Fruit fly (Drosophila melanogaster) whole organism, embryonic: ENCODE results near the gene Fer2LCH.

ENCODE experiments used
- Aef1 ChIP-seq: fragments of 200-800 bp; sonication (Bioruptor generic); IDR thresholded peaks from 3 replicates; pipeline ENCODE4 v1.3.6; 2022; ENCODE audit warnings: missing biosample characterization, missing genetic modification characterization
- Awh ChIP-seq: fragments of 200-800 bp; sonication (Bioruptor generic); IDR thresholded peaks from 2 replicates; pipeline ENCODE4, ENCODE4 v1.3.6; 2022; ENCODE audit warnings: missing biosample characterization, missing genetic modification characterization
- CG10209 ChIP-seq: fragments of 200-800 bp; sonication (Bioruptor generic); optimal IDR thresholded peaks from 3 replicates; lab custom pipeline; 2017; ENCODE audit warnings: missing biosample characterization, mild to moderate bottlenecking, missing genetic modification characterization, missing genetic modification reagents
- CG11504 ChIP-seq: fragments of 200-800 bp; sonication (Bioruptor generic); optimal IDR thresholded peaks from 3 replicates; lab custom pipeline; 2019; ENCODE audit warnings: missing biosample characterization, mild to moderate bottlenecking, missing genetic modification characterization, moderate library complexity
- CG11695 ChIP-seq: fragments of 200-800 bp; sonication (Bioruptor generic); IDR thresholded peaks from 3 replicates; pipeline ENCODE4 v1.3.6; 2022; ENCODE audit warnings: missing biosample characterization, missing genetic modification characterization
- CG13296 ChIP-seq: fragments of 200-800 bp; sonication (Bioruptor generic); optimal IDR thresholded peaks from 3 replicates; lab custom pipeline; 2018; ENCODE audit warnings: missing biosample characterization, mild to moderate bottlenecking, missing genetic modification characterization
- CG13424 ChIP-seq: fragments of 200-800 bp; sonication (Bioruptor generic); optimal IDR thresholded peaks from 2 replicates; lab custom pipeline; 2019; ENCODE audit warnings: missing biosample characterization, mild to moderate bottlenecking, missing genetic modification characterization, moderate library complexity
- CG15269 ChIP-seq: fragments of 200-800 bp; sonication (Bioruptor generic); optimal IDR thresholded peaks from 2 replicates; lab custom pipeline; 2018; ENCODE audit warnings: missing biosample characterization, mild to moderate bottlenecking, missing genetic modification characterization, moderate library complexity
- CG18262 ChIP-seq: fragments of 200-800 bp; optimal IDR thresholded peaks from 3 replicates; lab custom pipeline; 2019; ENCODE audit warnings: missing biosample characterization, mild to moderate bottlenecking, missing genetic modification characterization, moderate library complexity
- CG18599 ChIP-seq: fragments of 200-800 bp; sonication (Bioruptor generic); optimal IDR thresholded peaks from 3 replicates; lab custom pipeline; 2017; ENCODE audit warnings: missing biosample characterization, missing genetic modification characterization, mild to moderate bottlenecking, moderate library complexity, missing genetic modification reagents
- CG2199 ChIP-seq: fragments of 200-800 bp; sonication (Bioruptor generic); IDR thresholded peaks from 3 replicates; pipeline ENCODE4 v1.3.6; 2022; ENCODE audit warnings: missing biosample characterization, missing genetic modification characterization
- CG30403 ChIP-seq: fragments of 200-800 bp; sonication (Bioruptor generic); optimal IDR thresholded peaks from 3 replicates; lab custom pipeline; 2016; ENCODE audit warnings: missing biosample characterization, missing genetic modification characterization
- CG3065 ChIP-seq: fragments of 200-800 bp; sonication (Bioruptor generic); optimal IDR thresholded peaks from 2 replicates; lab custom pipeline; 2016; ENCODE audit warnings: missing biosample characterization, missing genetic modification characterization
- CG4360 ChIP-seq: fragments of 200-800 bp; sonication (Bioruptor generic); IDR thresholded peaks from 2 replicates; pipeline ENCODE4 v1.3.6; 2022; ENCODE audit warnings: missing biosample characterization, missing genetic modification characterization
- CG4424 ChIP-seq: fragments of 200-800 bp; sonication (Bioruptor generic); optimal IDR thresholded peaks from 3 replicates; lab custom pipeline; 2016; ENCODE audit warnings: missing biosample characterization, missing genetic modification characterization
- CG5180 ChIP-seq: fragments of 200-800 bp; sonication (Bioruptor generic); optimal IDR thresholded peaks from 3 replicates; lab custom pipeline; 2017; ENCODE audit warnings: missing biosample characterization, missing genetic modification characterization, mild to moderate bottlenecking, moderate library complexity, missing genetic modification reagents
- CG6272 ChIP-seq: fragments of 200-800 bp; sonication (Bioruptor generic); IDR thresholded peaks from 2 replicates; pipeline ENCODE4 v1.3.6; 2022; ENCODE audit warnings: missing biosample characterization, missing genetic modification characterization
- CG8944 ChIP-seq: fragments of 200-800 bp; sonication (Bioruptor generic); optimal IDR thresholded peaks from 3 replicates; lab custom pipeline; 2016; ENCODE audit warnings: missing biosample characterization, missing genetic modification characterization
- CoRest ChIP-seq: fragments of 200-800 bp; sonication (Bioruptor generic); optimal IDR thresholded peaks from 3 replicates; lab custom pipeline; 2018; ENCODE audit warnings: missing biosample characterization, mild to moderate bottlenecking, missing genetic modification characterization, moderate library complexity
- Doc3 ChIP-seq: fragments of 200-800 bp; sonication (Bioruptor generic); IDR thresholded peaks from 3 replicates; pipeline ENCODE4 v1.3.6; 2022; ENCODE audit warnings: missing biosample characterization, missing genetic modification characterization; ENCODE audit not compliant: partially characterized antibody
- Hr78 ChIP-seq, 2 experiments: fragments of 200-800 bp in 1 of 2; fragments of >200 bp in 1 of 2; sonication (Bioruptor generic) in 1 of 2; optimal IDR thresholded peaks; 2 replicates each; lab custom pipeline; 2017 to 2019; ENCODE audit warnings: missing biosample characterization in 2 of 2, missing genetic modification characterization in 2 of 2, mild to moderate bottlenecking in 1 of 2, moderate library complexity in 1 of 2
- Nf-YC ChIP-seq: fragments of 200-800 bp; optimal IDR thresholded peaks from 3 replicates; lab custom pipeline; 2019; ENCODE audit warnings: missing biosample characterization, mild to moderate bottlenecking, missing genetic modification characterization, moderate library complexity
- Oli ChIP-seq: fragments of 200-800 bp; sonication (Bioruptor generic); optimal IDR thresholded peaks from 2 replicates; lab custom pipeline; 2018; ENCODE audit warnings: missing biosample characterization, mild to moderate bottlenecking, missing genetic modification characterization, moderate library complexity
- Rfx ChIP-seq: fragments of 200-800 bp; sonication (Bioruptor generic); IDR thresholded peaks from 2 replicates; pipeline ENCODE4 v1.3.6; 2022; ENCODE audit warnings: missing biosample characterization, missing genetic modification characterization
- Sox100B ChIP-seq: fragments of 200-800 bp; sonication (Bioruptor generic); optimal IDR thresholded peaks from 3 replicates; lab custom pipeline; 2018; ENCODE audit warnings: missing biosample characterization, mild to moderate bottlenecking, missing genetic modification characterization
- Stat92E ChIP-seq, 3 experiments: fragments of >200 bp in 2 of 3; fragments of 200-800 bp in 1 of 3; sonication (Bioruptor generic) in 1 of 3; optimal IDR thresholded peaks; 2 replicates each; lab custom pipeline; 2017 to 2019; ENCODE audit warnings: missing biosample characterization in 3 of 3, missing genetic modification characterization in 3 of 3, mild to moderate bottlenecking in 1 of 3, moderate library complexity in 1 of 3
- Trl ChIP-seq, 3 experiments: fragments of >200 bp in 2 of 3; fragments of 200-800 bp in 1 of 3; sonication (Bioruptor generic) in 1 of 3; optimal IDR thresholded peaks; 2 replicates in 1 of 3; 3 replicates in 2 of 3; lab custom pipeline; 2016 to 2017; ENCODE audit warnings: missing biosample characterization in 1 of 3, missing genetic modification characterization in 1 of 3
- Vsx1 ChIP-seq: fragments of 200-800 bp; sonication (Bioruptor generic); optimal IDR thresholded peaks from 2 replicates; lab custom pipeline; 2017; ENCODE audit warnings: missing biosample characterization, mild to moderate bottlenecking, missing genetic modification characterization, missing genetic modification reagents
- chinmo ChIP-seq: fragments of 200-800 bp; sonication (Bioruptor generic); IDR thresholded peaks from 4 replicates; pipeline ENCODE4 v1.3.6; 2022; ENCODE audit warnings: missing biosample characterization, missing genetic modification characterization; ENCODE audit not compliant: partially characterized antibody
- chn ChIP-seq: fragments of 200-800 bp; sonication (Bioruptor generic); optimal IDR thresholded peaks from 2 replicates; lab custom pipeline; 2016; ENCODE audit warnings: missing biosample characterization, missing genetic modification characterization
- dysf ChIP-seq: fragments of 200-800 bp; sonication (Bioruptor generic); IDR thresholded peaks from 3 replicates; pipeline ENCODE4 v1.3.6; 2022; ENCODE audit warnings: missing biosample characterization, missing genetic modification characterization
- eve ChIP-seq, 2 experiments: fragments of >200 bp; optimal IDR thresholded peaks; 2 replicates each; lab custom pipeline; 2017; ENCODE audit warnings: missing biosample characterization in 2 of 2, missing genetic modification characterization in 2 of 2
- ftz-f1 ChIP-seq: fragments of 200-800 bp; sonication (Bioruptor generic); optimal IDR thresholded peaks from 2 replicates; lab custom pipeline; 2016; ENCODE audit warnings: missing biosample characterization, missing genetic modification characterization
- gem ChIP-seq: fragments of 200-800 bp; sonication (Bioruptor generic); optimal IDR thresholded peaks from 2 replicates; lab custom pipeline; 2019; ENCODE audit warnings: missing biosample characterization, mild to moderate bottlenecking, missing genetic modification characterization, moderate library complexity
- grn ChIP-seq: fragments of 200-800 bp; sonication (Bioruptor generic); optimal IDR thresholded peaks from 3 replicates; lab custom pipeline; 2017; ENCODE audit warnings: missing biosample characterization, missing genetic modification characterization
- kni ChIP-seq: fragments of 200-800 bp; sonication (Bioruptor generic); optimal IDR thresholded peaks from 3 replicates; lab custom pipeline; 2017; ENCODE audit warnings: mild to moderate bottlenecking, missing biosample characterization, missing genetic modification reagents, missing genetic modification characterization
- lilli ChIP-seq: fragments of 200-800 bp; sonication (Bioruptor generic); optimal IDR thresholded peaks from 3 replicates; lab custom pipeline; 2016; ENCODE audit warnings: missing biosample characterization, missing genetic modification characterization
- lmd ChIP-seq: fragments of 200-800 bp; sonication (Bioruptor generic); IDR thresholded peaks from 2 replicates; pipeline ENCODE4 v1.3.6; 2022; ENCODE audit warnings: missing biosample characterization, missing genetic modification characterization
- nmo ChIP-seq: fragments of 200-800 bp; sonication (Bioruptor generic); optimal IDR thresholded peaks from 2 replicates; lab custom pipeline; 2018; ENCODE audit warnings: missing biosample characterization, mild to moderate bottlenecking, missing genetic modification characterization, moderate library complexity
- oc ChIP-seq: fragments of 200-800 bp; sonication (Bioruptor generic); optimal IDR thresholded peaks from 2 replicates; lab custom pipeline; 2018; ENCODE audit warnings: missing biosample characterization, mild to moderate bottlenecking, missing genetic modification characterization, moderate library complexity
- pan ChIP-seq, 4 experiments: fragments of >200 bp in 3 of 4; fragments of 200-800 bp in 1 of 4; sonication (Bioruptor generic) in 1 of 4; optimal IDR thresholded peaks in 3 of 4; IDR thresholded peaks in 1 of 4; 2 replicates each; pipeline versions ENCODE4 v1.3.6 to Lab custom; 2017 to 2022; ENCODE audit warnings: missing biosample characterization in 2 of 4, missing genetic modification characterization in 2 of 4, mixed read lengths in 1 of 4
- pho ChIP-seq: fragments of 200-800 bp; sonication (Bioruptor generic); optimal IDR thresholded peaks from 2 replicates; lab custom pipeline; 2016; ENCODE audit warnings: missing biosample characterization, missing genetic modification characterization
- sima ChIP-seq: fragments of 200-800 bp; sonication (Bioruptor generic); optimal IDR thresholded peaks from 2 replicates; lab custom pipeline; 2016; ENCODE audit warnings: missing biosample characterization, missing genetic modification characterization
- so ChIP-seq: fragments of 200-800 bp; sonication (Bioruptor generic); IDR thresholded peaks from 3 replicates; pipeline ENCODE4 v1.3.6; 2022; ENCODE audit warnings: missing biosample characterization, missing genetic modification characterization
- sr ChIP-seq: fragments of 200-800 bp; sonication (Bioruptor generic); IDR thresholded peaks from 3 replicates; pipeline ENCODE4 v1.3.6; 2022; ENCODE audit warnings: missing biosample characterization, missing genetic modification characterization
- vvl ChIP-seq: fragments of 200-800 bp; sonication (Bioruptor generic); IDR thresholded peaks from 2 replicates; pipeline ENCODE4 v1.3.6; 2022; ENCODE audit warnings: missing biosample characterization, missing genetic modification characterization
- z ChIP-seq: fragments of 200-800 bp; sonication (Bioruptor generic); IDR thresholded peaks from 3 replicates; pipeline ENCODE4 v1.3.6; 2022; ENCODE audit warnings: missing biosample characterization, missing genetic modification characterization

The Fer2LCH gene

DNA sequence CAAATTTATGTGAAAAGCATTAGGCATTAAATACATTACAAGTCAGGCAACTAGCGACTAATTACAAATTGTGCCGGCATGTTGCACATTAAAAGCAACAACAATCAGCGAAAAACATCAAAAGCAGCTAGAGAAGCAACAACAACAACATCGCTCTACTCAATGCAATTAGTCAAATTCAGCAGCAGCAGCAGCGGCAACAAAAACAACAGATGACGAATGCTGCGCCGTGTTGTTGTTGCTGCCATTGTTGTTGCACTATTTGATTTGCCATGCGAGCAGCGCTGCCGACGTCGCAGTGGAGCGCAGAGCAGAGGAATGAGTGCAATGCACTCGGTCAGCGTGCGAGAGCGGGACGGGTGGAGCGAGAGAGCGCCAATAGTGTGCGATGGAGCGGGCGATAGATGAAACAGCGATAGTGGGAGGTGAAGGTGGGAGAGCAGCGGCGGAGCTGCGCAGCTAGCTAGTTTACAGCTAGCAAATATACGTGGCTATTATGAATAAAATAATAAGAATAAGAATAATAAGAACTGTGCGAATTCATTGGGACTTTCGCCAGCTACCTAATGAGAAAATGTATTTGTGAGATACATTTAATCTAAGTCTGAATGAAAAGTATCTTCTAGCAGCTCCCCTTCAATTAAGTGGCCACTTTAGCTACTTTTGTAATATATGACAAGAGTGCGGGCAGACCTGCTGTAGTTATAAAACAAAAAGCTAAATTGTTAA lies 49.5 kb upstream of the Fer2LCH start (continued):
- TF ChIP-seq so = no peak
- peak; percentile 82 for TF ChIP-seq grn (GFP tag; lab: Kevin White, UChicago)
- peak; percentile 12 for TF ChIP-seq CG4424 (GFP tag; lab: Kevin White, UChicago)
- no peak for TF ChIP-seq oc (tag; lab: Kevin White, UChicago)
- TF ChIP-seq lilli = peak; percentile 22
- TF ChIP-seq eve (GFP tag; optimal IDR thresholded peaks at IDR 0.05; lab: Kevin White, UChicago) = peak in 1 of 2 experiments; percentile 33
- peak; percentile 48; the same call in 2 of the 3 replicates for TF ChIP-seq Aef1
- peak; percentile 62; the same call in 2 of the 3 replicates for TF ChIP-seq sr (GFP tag; lab: Robert Waterston, UW)
- peak; percentile 54 for TF ChIP-seq CG11504
- TF ChIP-seq Nf-YC (tag; lab: Kevin White, UChicago) = peak; percentile 87
- no peak for TF ChIP-seq CG8944 (GFP tag; lab: Kevin White, UChicago)
- TF ChIP-seq Vsx1 (GFP tag; lab: Kevin White, UChicago) = peak; percentile 6
- TF ChIP-seq z (GFP tag; lab: Robert Waterston, UW) = peak; percentile 81
- TF ChIP-seq CG18599 (GFP tag; lab: Kevin White, UChicago) = peak; percentile 13
- TF ChIP-seq Trl (optimal IDR thresholded peaks at IDR 0.05; lab: Kevin White, UChicago) = peak; percentile 63 to 79
- no peak for TF ChIP-seq Trl (GFP tag; optimal IDR thresholded peaks at IDR 0.05; lab: Kevin White, UChicago)
- no peak for TF ChIP-seq Rfx (GFP tag; lab: Robert Waterston, UW)
- TF ChIP-seq pan (optimal IDR thresholded peaks at IDR 0.05; lab: Kevin White, UChicago) = no peak
- peak in 1 of 2 experiments; percentile 6 for TF ChIP-seq pan (GFP tag; optimal IDR thresholded peaks at IDR 0.05 in 1 of 2, IDR thresholded peaks at IDR 0.05 in 1 of 2)
- no peak for TF ChIP-seq CG6272
- TF ChIP-seq CG13296 (GFP tag; lab: Kevin White, UChicago) = no peak
- TF ChIP-seq CG10209 (GFP tag; lab: Kevin White, UChicago) = peak; percentile 9
- TF ChIP-seq kni = peak; percentile 20
- peak; percentile 32; the same call in 1 of the 3 replicates for TF ChIP-seq CG11695 (GFP tag; lab: Robert Waterston, UW)
- peak; percentile 37 for TF ChIP-seq nmo (GFP tag; lab: Kevin White, UChicago)
- TF ChIP-seq lmd (GFP tag; lab: Robert Waterston, UW) = 0 out of 2 replicates have a peak, but pooled peaks have one; percentile 24
- TF ChIP-seq Stat92E (GFP tag; optimal IDR thresholded peaks at IDR 0.05; lab: Kevin White, UChicago) = no peak
- 0 out of 3 replicates have a peak, but pooled peaks have one; percentile 8 for TF ChIP-seq CG2199 (GFP tag; lab: Robert Waterston, UW)
- TF ChIP-seq CG5180 (GFP tag; lab: Kevin White, UChicago) = peak; percentile 8
- 0 out of 2 replicates have a peak, but pooled peaks have one; percentile 7 for TF ChIP-seq vvl (GFP tag; lab: Robert Waterston, UW)
- peak; percentile 100 for TF ChIP-seq CG4360
- peak; percentile 45 for TF ChIP-seq ftz-f1 (GFP tag; lab: Kevin White, UChicago)
- 0 out of 4 replicates have a peak, but pooled peaks have one; percentile 66 for TF ChIP-seq chinmo
- peak; percentile 17 for TF ChIP-seq Oli (tag; lab: Kevin White, UChicago)
- TF ChIP-seq CG13424 (tag; lab: Kevin White, UChicago) = peak; percentile 6
- peak; percentile 14 for TF ChIP-seq Sox100B (GFP tag; lab: Kevin White, UChicago)
- TF ChIP-seq Doc3 (GFP tag; lab: Robert Waterston, UW) = no peak
- TF ChIP-seq pho = no peak
- peak in 1 of 2 experiments; percentile 76 for TF ChIP-seq Hr78 (GFP tag; optimal IDR thresholded peaks at IDR 0.05; lab: Kevin White, UChicago)
- peak; percentile 4 for TF ChIP-seq CG15269 (tag; lab: Kevin White, UChicago)
- 0 out of 2 replicates have a peak, but pooled peaks have one; percentile 38 for TF ChIP-seq Awh
- TF ChIP-seq chn (GFP tag; lab: Kevin White, UChicago) = peak; percentile 42
- peak; percentile 19 for TF ChIP-seq gem (tag; lab: Kevin White, UChicago)
- TF ChIP-seq CG18262 (tag; lab: Kevin White, UChicago) = peak; percentile 11
- peak; percentile 43; the same call in 2 of the 3 replicates for TF ChIP-seq dysf (GFP tag; lab: Robert Waterston, UW)
- peak; percentile 28 for TF ChIP-seq CoRest (tag; lab: Kevin White, UChicago)
- TF ChIP-seq sima = no peak
- TF ChIP-seq CG30403 (GFP tag; lab: Kevin White, UChicago) = no peak
- no peak for TF ChIP-seq CG3065
